Worm (Caenorhabditis elegans) whole organism, early embryonic: ENCODE data around the gene toh-1.

Experiments
- B0310.2 ChIP-seq: sonication (generic microtip); optimal IDR thresholded peaks from 2 replicates; lab custom pipeline; 2016; ENCODE audit warnings: mild to moderate bottlenecking, missing genetic modification characterization, missing compliant biosample characterization
- F13C5.2 ChIP-seq: sonication (generic microtip); optimal IDR thresholded peaks from 2 replicates; lab custom pipeline; 2017; ENCODE audit warnings: mild to moderate bottlenecking, missing genetic modification characterization, inconsistent platforms, missing compliant biosample characterization
- aly-1 ChIP-seq: sonication (generic microtip); optimal IDR thresholded peaks from 2 replicates; lab custom pipeline; 2016; ENCODE audit warnings: missing genetic modification characterization, missing compliant biosample characterization
- ama-1 ChIP-seq: fragments of 150-350 bp; optimal IDR thresholded peaks from 2 replicates; lab custom pipeline; 2014
- ceh-13 ChIP-seq: fragments of 200-800 bp; sonication (Bioruptor generic); optimal IDR thresholded peaks from 2 replicates; lab custom pipeline; 2018; ENCODE audit warnings: mild to moderate bottlenecking, missing genetic modification characterization, missing compliant biosample characterization
- ceh-36 ChIP-seq: sonication (generic microtip); optimal IDR thresholded peaks from 2 replicates; lab custom pipeline; 2016; ENCODE audit warnings: missing genetic modification characterization, inconsistent platforms, missing compliant biosample characterization
- ets-7 ChIP-seq: sonication (generic microtip); optimal IDR thresholded peaks from 2 replicates; lab custom pipeline; 2016; ENCODE audit warnings: missing genotype, missing genetic modification characterization, missing compliant biosample characterization
- flt-1 ChIP-seq: fragments of 200-800 bp; sonication (Bioruptor generic); IDR thresholded peaks from 2 replicates; pipeline ENCODE4 v1.3.6; 2022; ENCODE audit warnings: missing genetic modification characterization, missing compliant biosample characterization
- hmbx-1 ChIP-seq: sonication (generic microtip); optimal IDR thresholded peaks from 2 replicates; lab custom pipeline; 2016; ENCODE audit warnings: mild to moderate bottlenecking, missing genetic modification characterization, missing compliant biosample characterization
- hmg-4 ChIP-seq: fragments of 200-800 bp; sonication (Bioruptor generic); optimal IDR thresholded peaks from 2 replicates; lab custom pipeline; 2018; ENCODE audit warnings: mild to moderate bottlenecking, missing genetic modification characterization, missing compliant biosample characterization
- hnd-1 ChIP-seq: sonication (generic microtip); optimal IDR thresholded peaks from 2 replicates; lab custom pipeline; 2016; ENCODE audit warnings: missing genetic modification characterization, missing compliant biosample characterization
- pes-1 ChIP-seq: fragments of 200-800 bp; sonication (Bioruptor generic); IDR thresholded peaks from 2 replicates; pipeline ENCODE4 v1.3.6; 2022; ENCODE audit warnings: missing genetic modification reagents, missing genetic modification characterization, missing compliant biosample characterization
- scrt-1 ChIP-seq: fragments of 200-800 bp; sonication (Bioruptor generic); IDR thresholded peaks from 2 replicates; pipeline ENCODE4 v1.3.6; 2022; ENCODE audit warnings: missing genetic modification characterization, missing compliant biosample characterization
- sea-1 ChIP-seq: fragments of 200-800 bp; sonication (Bioruptor generic); conservative IDR thresholded peaks from 2 replicates; pipeline ENCODE4 v1.3.6; 2022; ENCODE audit warnings: missing genetic modification characterization, missing compliant biosample characterization
- tbx-11 ChIP-seq: fragments of 200-800 bp; sonication (Bioruptor generic); IDR thresholded peaks from 2 replicates; pipeline ENCODE4 v1.3.6; 2022; ENCODE audit warnings: missing genetic modification characterization, missing compliant biosample characterization
- tbx-37 ChIP-seq: fragments of 200-800 bp; sonication (Bioruptor generic); conservative IDR thresholded peaks from 2 replicates; pipeline ENCODE4 v1.3.6; 2022; ENCODE audit warnings: missing genetic modification reagents, missing genetic modification characterization, missing compliant biosample characterization
- tra-4 ChIP-seq: sonication (generic microtip); optimal IDR thresholded peaks from 2 replicates; lab custom pipeline; 2017; ENCODE audit warnings: missing genetic modification characterization, missing compliant biosample characterization

toh-1 gene

ce11 chrIII:3831798-3832197, 23.0 kb upstream of the toh-1 start:
- no peak for TF ChIP-seq tbx-11
- TF ChIP-seq ets-7 (tag; lab: Kevin White, UChicago) = no peak
- no peak for TF ChIP-seq hmg-4 (GFP tag; lab: Kevin White, UChicago)
- TF ChIP-seq tra-4 = no peak
- no peak for TF ChIP-seq ceh-13 (GFP tag; lab: Kevin White, UChicago)
- no peak for TF ChIP-seq scrt-1 (GFP tag; lab: Robert Waterston, UW)
- no peak for TF ChIP-seq hmbx-1
- no peak for TF ChIP-seq B0310.2
- TF ChIP-seq F13C5.2 = no peak
- TF ChIP-seq hnd-1 = no peak
- TF ChIP-seq pes-1 = no peak
- TF ChIP-seq aly-1 (tag; lab: Kevin White, UChicago) = no peak
- no peak for TF ChIP-seq ama-1 (lab: Kevin White, UChicago)
- TF ChIP-seq tbx-37 (GFP tag; lab: Robert Waterston, UW) = no peak
- TF ChIP-seq flt-1 (GFP tag; lab: Robert Waterston, UW) = no peak

DNA sequence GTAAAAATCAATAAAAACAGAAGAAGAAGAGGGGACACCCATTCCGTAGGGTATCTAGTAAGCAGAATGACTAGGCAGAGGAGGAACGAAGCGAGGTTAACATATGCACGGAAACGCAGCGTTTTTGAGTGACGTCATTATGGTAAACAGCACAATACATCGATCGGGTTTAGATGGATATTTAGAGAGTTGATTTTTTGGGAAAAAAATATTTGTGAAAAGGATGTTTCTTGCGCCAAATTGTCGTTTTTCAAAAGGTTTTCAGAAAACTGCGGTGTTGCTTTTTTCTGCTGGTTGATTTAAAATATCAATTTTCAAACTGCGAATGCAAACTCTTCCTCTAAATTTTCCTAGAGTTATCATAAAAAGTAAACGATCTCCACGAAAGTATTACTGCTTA, 22.6 kb upstream of the toh-1 start, which contains the start of gene C36A4.10:
C36A4.10 (minus strand) TSS at position 101 of the 400 bp plus-strand sequence.
- TF ChIP-seq B0310.2 (no peak), sea-1 (no peak), hnd-1 (no peak), pes-1 (no peak), ama-1 (lab: Kevin White, UChicago) (no peak), tbx-37 (GFP tag; lab: Robert Waterston, UW) (no peak), flt-1 (GFP tag; lab: Robert Waterston, UW) (no peak), ceh-36 (tag; lab: Kevin White, UChicago) (no peak), F13C5.2 (no peak), scrt-1 (GFP tag; lab: Robert Waterston, UW) (no peak), ceh-13 (GFP tag; lab: Kevin White, UChicago) (no peak), ets-7 (tag; lab: Kevin White, UChicago) (no peak), hmg-4 (GFP tag; lab: Kevin White, UChicago) (no peak), hmbx-1 (no peak), tra-4 (no peak), tbx-11 (no peak), aly-1 (tag; lab: Kevin White, UChicago) (no peak)

DNA sequence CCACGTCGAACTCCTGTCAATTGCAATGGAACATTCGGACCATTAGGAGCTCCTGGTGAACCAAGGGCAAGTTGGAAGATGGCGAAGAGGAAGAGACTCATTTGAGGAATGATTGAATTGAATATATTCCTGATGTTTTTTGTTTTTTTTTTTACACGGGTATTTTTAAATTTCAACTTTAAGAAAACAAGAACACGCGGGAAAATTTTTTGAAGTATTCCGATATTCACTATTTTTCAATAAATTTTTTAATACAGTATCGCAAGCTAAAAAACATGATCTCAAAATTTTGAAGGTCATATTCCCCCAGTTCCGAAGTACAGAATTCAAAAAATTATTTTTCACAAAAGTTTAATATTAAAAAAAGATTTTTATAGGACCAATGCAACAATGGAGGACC, 20.3 kb upstream of the toh-1 start, which contains the start of gene cnnm-5:
cnnm-5 (minus strand) TSS at position 101 of the 400 bp plus-strand sequence.
- no peak for TF ChIP-seq tbx-11
- no peak for TF ChIP-seq hnd-1

DNA sequence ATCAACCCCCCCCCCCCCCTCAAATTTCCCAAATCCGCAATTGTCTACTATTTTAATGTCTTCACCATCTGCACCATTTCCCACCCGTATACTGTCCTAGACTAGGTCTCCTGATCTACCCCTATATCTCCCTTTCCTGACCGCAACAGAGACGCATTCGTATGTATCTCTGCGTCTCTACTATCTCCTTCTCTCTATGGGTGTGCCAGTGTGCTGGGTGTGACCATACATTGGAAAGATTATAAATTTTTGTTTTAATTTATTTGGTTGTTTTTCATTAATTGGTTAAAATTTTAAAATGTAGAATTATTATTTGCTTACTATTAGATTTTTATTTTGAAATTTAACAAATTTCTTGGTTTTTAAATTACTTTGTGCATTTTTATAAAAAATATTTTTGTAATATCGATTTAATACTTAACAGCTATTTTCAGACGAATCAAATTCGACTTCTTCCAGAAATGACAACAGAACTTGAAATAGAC, 13.2 kb upstream of the toh-1 start, which contains the start of gene amx-1:
amx-1 (plus strand) TSS at position 435 of the 485 bp plus-strand sequence.
- TF ChIP-seq flt-1 (GFP tag; lab: Robert Waterston, UW) (no peak), scrt-1 (GFP tag; lab: Robert Waterston, UW) (no peak)

DNA sequence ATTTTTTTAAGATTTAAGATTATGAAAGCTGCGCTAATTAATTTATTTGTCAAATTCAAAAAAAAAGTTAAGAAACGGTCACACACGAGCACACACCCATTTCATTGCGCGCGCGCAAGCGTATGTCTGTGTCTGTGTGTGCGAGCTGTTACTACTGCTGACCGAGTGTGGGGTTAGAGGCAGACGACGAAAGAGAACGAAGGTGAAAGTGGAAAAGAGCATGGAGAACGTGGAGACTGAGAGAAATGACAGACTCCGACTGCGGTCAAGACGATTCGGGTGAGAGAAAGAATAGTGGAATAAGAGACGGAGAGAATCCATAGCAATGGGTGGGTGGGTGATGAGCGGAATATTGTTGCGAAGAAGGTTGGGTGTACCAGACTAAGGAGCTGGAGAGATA, 11.3 kb upstream of the toh-1 start:
- TF ChIP-seq F13C5.2 (peak; percentile 20), hmg-4 (GFP tag; lab: Kevin White, UChicago) (peak; percentile 74), flt-1 (GFP tag; lab: Robert Waterston, UW) (no peak), tbx-11 (no peak), aly-1 (tag; lab: Kevin White, UChicago) (peak; percentile 36), ets-7 (tag; lab: Kevin White, UChicago) (no peak), B0310.2 (no peak), hnd-1 (no peak), ceh-13 (GFP tag; lab: Kevin White, UChicago) (no peak), hmbx-1 (no peak), ceh-36 (tag; lab: Kevin White, UChicago) (no peak), tbx-37 (GFP tag; lab: Robert Waterston, UW) (no peak), ama-1 (lab: Kevin White, UChicago) (no peak)

ce11 chrIII:3819579-3819978, 10.7 kb upstream of the toh-1 start, which contains the start of gene dpy-27:
TSS of gene dpy-27 (minus strand) at chrIII:3819679.
- TF ChIP-seq tbx-11 = no peak
- TF ChIP-seq hmg-4 (GFP tag; lab: Kevin White, UChicago) = no peak
- no peak for TF ChIP-seq scrt-1 (GFP tag; lab: Robert Waterston, UW)

DNA sequence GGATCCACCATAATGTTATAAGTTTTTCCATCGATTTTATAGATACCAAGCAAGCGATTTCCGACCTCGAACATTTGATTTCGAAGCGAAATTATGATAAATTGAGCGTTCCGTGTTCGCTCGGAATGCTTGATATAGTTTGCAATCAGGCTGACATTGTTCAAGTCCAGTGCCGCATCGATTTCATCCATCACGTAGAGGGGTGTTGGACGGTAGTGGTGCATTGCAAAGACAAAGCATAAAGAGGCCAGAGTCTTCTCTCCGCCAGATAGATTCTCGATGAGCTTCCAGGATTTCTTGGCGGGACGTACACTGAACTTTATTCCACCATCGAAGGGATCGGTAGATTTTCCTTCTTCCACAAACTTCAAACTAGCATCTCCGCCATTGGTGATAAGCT, 5.6 kb upstream of the toh-1 start:
- TF ChIP-seq aly-1 (tag; lab: Kevin White, UChicago) = no peak
- no peak for TF ChIP-seq tbx-37 (GFP tag; lab: Robert Waterston, UW)

- TF ChIP-seq ceh-36 (tag; lab: Kevin White, UChicago) (no peak), B0310.2 (peak; percentile 2)
Observed at ce11 chrIII:3812369-3812993, 3.7 kb upstream of the toh-1 start.

DNA sequence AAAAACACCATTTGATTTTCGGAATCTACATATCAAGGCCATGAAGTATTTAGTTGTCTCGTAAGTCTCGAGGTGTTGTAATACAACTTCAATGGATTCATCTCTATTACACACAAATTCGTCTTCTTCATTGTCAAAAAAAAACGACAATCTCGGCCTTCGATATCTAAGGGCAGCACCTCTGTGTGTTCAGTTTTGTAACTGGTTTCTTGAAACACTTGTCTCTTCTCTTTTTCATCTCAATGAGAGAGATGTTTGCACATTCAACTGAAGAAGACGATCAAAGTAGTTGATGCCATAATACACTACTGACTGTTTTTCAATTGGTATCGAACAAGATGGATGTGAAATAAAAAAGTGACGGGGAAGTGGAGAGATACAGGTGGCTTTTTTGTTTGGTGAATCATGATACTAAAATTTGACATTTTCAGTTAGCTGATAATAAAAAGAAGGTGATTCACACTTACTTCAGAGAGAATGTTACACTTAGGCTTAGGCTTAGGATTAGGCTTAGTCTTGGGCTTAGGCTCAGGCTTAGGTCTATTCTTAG, 2.6 kb upstream of the toh-1 start:
- TF ChIP-seq hnd-1 = no peak
- TF ChIP-seq ceh-36 (tag; lab: Kevin White, UChicago) = peak; percentile 59
